Worm (Caenorhabditis elegans): ENCODE measurements around the gene C39E9.8.

Gene C39E9.8

DNA sequence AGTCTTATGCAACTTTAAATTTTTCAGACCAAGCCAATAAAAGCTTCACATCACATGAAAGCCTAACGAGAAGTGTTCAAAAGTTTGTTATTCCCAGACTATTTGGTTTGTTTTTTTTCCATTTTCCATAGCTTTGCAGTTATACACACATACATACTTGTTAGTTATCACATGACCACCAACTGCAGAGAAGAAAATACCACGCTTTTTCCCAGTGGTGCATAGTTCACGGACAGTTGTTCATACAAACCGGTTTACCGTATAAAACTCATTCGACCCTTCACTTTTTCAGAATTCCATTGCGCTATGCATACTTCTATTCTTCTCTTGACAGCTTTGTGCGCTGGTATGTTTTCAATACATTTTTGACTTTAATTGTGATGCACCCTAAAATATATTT lies 15.5 kb upstream of the C39E9.8 start, which contains the start of gene scl-5:
Gene scl-5, plus strand, starts transcription at position 301 of the 400 bp plus-strand sequence.
- TF ChIP-seq unc-62 (GFP tag; optimal IDR thresholded peaks at IDR 0.05) (no peak), C16A3.4 (tag; optimal IDR thresholded peaks at IDR 0.05) (no peak)

DNA sequence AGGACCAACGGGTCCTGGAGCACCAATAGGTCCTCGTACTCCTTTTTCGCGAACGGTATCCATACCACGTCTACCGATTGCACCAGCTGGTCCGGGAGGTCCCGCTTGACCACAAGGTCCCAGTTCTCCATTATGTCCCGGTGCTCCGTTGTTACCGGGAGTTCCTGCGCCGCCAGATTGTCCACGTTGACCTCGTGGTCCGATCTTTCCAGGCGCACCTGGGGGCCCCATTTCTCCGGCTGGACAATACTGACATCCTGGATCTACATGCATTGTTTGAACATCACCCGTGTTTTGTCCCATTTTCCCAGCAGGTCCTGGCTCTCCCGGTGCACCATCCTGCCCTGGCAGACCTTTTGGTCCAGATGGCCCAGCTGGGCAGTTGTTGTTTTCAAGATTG lies 13.2 kb upstream of the C39E9.8 start:
- TF ChIP-seq efl-1 (optimal IDR thresholded peaks at IDR 0.05), result no peak
- TF ChIP-seq efl-1 (GFP tag; optimal IDR thresholded peaks at IDR 0.05 in 1 of 2), result no peak
- TF ChIP-seq nhr-28 (tag; optimal IDR thresholded peaks at IDR 0.05), result no peak
- no peak for TF ChIP-seq nhr-20 (tag; optimal IDR thresholded peaks at IDR 0.05)
- TF ChIP-seq ztf-4 (tag; optimal IDR thresholded peaks at IDR 0.05), result no peak
- TF ChIP-seq egl-27 (tag; optimal IDR thresholded peaks at IDR 0.05), result no peak
- TF ChIP-seq nhr-237 (tag; optimal IDR thresholded peaks at IDR 0.05), result no peak
- TF ChIP-seq C04F5.9 (tag; optimal IDR thresholded peaks at IDR 0.05), result no peak

DNA sequence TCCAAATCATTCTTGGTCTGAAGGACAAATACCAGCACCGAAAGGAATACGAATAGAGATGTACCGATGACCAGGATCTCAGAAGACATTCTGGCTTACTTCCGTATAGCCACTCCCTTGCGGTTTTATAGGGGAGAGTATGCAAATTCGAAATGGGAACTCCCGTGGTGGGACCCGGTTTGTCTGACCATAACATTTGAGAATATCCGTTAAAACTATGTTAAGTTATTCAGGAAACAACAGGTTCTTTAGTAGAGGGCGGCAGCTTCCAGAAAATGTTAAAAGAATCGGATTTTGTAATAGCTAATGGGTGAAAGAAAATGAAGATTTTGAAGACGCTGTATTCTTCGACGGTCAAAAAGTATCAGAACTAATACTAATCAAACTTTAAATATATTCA lies 12.0 kb upstream of the C39E9.8 start, which contains the start of gene col-131:
Gene col-131, minus strand, starts transcription at position 101 of the 400 bp plus-strand sequence.
- TF ChIP-seq lin-13 (GFP tag; optimal IDR thresholded peaks at IDR 0.05), result no peak
- TF ChIP-seq pqm-1 (tag; optimal IDR thresholded peaks at IDR 0.05), result no peak
- TF ChIP-seq jun-1 (tag; optimal IDR thresholded peaks at IDR 0.05), result no peak
- no peak for TF ChIP-seq ama-1 (optimal IDR thresholded peaks at IDR 0.05)
- no peak for TF ChIP-seq C16A3.4 (tag; optimal IDR thresholded peaks at IDR 0.05)
- TF ChIP-seq blmp-1 (tag; optimal IDR thresholded peaks at IDR 0.05), result no peak
- TF ChIP-seq sox-4 (tag; optimal IDR thresholded peaks at IDR 0.05), result no peak
- no peak for TF ChIP-seq snu-23 (GFP tag; optimal IDR thresholded peaks at IDR 0.05)
- no peak for TF ChIP-seq mep-1 (tag; optimal IDR thresholded peaks at IDR 0.05)
- no peak for TF ChIP-seq snpc-4 (tag; optimal IDR thresholded peaks at IDR 0.05)
- no peak for TF ChIP-seq elt-2 (tag; optimal IDR thresholded peaks at IDR 0.05)
- TF ChIP-seq ztf-11 (tag; optimal IDR thresholded peaks at IDR 0.05), result no peak
- no peak for TF ChIP-seq lin-39 (tag; optimal IDR thresholded peaks at IDR 0.05)
- no peak for TF ChIP-seq hlh-4 (tag; optimal IDR thresholded peaks at IDR 0.05)
- no peak for TF ChIP-seq lir-3 (tag; optimal IDR thresholded peaks at IDR 0.05; ENCODE audit: poor library complexity)
- no peak for TF ChIP-seq ets-5 (GFP tag; IDR thresholded peaks at IDR 0.05)
- TF ChIP-seq ceh-90 (tag; optimal IDR thresholded peaks at IDR 0.05), result no peak
- no peak for TF ChIP-seq pag-3 (tag; optimal IDR thresholded peaks at IDR 0.05; ENCODE audit: borderline replicate concordance, insufficient read depth)
- no peak for TF ChIP-seq ceh-88 (GFP tag; IDR thresholded peaks at IDR 0.05)

DNA sequence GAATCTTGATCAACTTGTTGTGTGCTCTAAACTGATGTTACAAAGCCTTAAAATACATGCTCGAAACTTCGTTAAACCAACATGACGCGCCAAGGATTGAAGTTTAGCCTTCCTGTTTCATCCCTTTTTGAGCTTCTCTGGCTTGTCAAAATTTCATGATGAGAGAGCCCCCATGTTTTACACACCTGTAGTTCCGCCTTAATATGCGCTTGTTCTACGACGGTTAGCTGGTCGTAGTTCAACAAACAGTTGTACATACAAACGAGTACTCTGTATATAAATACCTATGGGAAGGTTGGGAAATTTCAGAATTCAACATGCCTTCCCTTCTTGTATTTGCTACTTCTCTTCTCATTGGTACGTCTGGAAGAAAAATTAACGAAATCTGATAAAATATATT lies 10.8 kb upstream of the C39E9.8 start, which contains the start of gene scl-6:
Gene scl-6, plus strand, starts transcription at position 301 of the 400 bp plus-strand sequence.
- no peak for TF ChIP-seq jun-1 (tag; optimal IDR thresholded peaks at IDR 0.05)
- TF ChIP-seq rnt-1 (tag; optimal IDR thresholded peaks at IDR 0.05), result no peak
- no peak for TF ChIP-seq hlh-17 (GFP tag; optimal IDR thresholded peaks at IDR 0.05; ENCODE audit: borderline replicate concordance)
- TF ChIP-seq nhr-85 (tag), result no peak
- no peak for TF ChIP-seq isw-1 (GFP tag; IDR thresholded peaks at IDR 0.05)
- TF ChIP-seq tbx-2 (tag; optimal IDR thresholded peaks at IDR 0.05), result no peak
- TF ChIP-seq lsy-2 (tag; optimal IDR thresholded peaks at IDR 0.05), result no peak
- no peak for TF ChIP-seq Y116A8C.19 (tag; optimal IDR thresholded peaks at IDR 0.05; ENCODE audit: borderline replicate concordance)
- TF ChIP-seq unc-86 (tag; optimal IDR thresholded peaks at IDR 0.05), result no peak

DNA sequence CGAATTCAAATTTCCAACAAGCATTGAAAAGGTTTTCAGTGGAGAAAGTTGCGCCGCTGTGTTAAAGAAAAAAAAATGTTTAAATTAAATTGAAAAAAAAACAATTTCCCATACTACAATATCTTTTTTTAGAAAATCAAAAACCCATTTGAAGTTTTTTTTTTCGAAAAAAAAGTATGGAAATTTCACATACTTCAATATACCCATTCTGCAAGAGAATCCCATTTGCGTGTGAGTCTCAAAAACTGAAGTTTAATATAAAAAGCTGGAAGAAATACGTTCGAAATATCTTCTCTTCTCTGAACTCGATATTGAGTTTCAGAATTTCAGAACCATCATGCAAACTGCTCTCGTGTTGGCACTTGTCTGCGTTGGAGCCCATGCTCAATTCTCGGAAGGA lies 9.1 kb upstream of the C39E9.8 start, which contains the start of gene scl-7:
Gene scl-7, plus strand, starts transcription at position 301 of the 400 bp plus-strand sequence.
- TF ChIP-seq sox-4 (tag; optimal IDR thresholded peaks at IDR 0.05) (no peak), nhr-84 (tag; optimal IDR thresholded peaks at IDR 0.05) (no peak), aha-1 (tag; optimal IDR thresholded peaks at IDR 0.05) (no peak)

Data from whole organism, L1 larva.